Fruit fly (Drosophila melanogaster): ENCODE measurements around the gene ATPsynepsilonL.

dm6 chr3R:10150555-10150954, 29.0 kb downstream of the ATPsynepsilonL start:
- TF ChIP-seq dl (GFP tag; optimal IDR thresholded peaks at IDR 0.05; ENCODE audit: insufficient read depth in 1 of 2, partially characterized antibody in 2 of 2) (no peak), Hr83 (GFP tag; optimal IDR thresholded peaks at IDR 0.05; ENCODE audit: poor library complexity, severe bottlenecking) (no peak), lola (GFP tag; optimal IDR thresholded peaks at IDR 0.05) (no peak), h (GFP tag; optimal IDR thresholded peaks at IDR 0.05) (no peak)
